Fruit fly (Drosophila melanogaster): ENCODE results near the gene Ccp84Ae.

DNA sequence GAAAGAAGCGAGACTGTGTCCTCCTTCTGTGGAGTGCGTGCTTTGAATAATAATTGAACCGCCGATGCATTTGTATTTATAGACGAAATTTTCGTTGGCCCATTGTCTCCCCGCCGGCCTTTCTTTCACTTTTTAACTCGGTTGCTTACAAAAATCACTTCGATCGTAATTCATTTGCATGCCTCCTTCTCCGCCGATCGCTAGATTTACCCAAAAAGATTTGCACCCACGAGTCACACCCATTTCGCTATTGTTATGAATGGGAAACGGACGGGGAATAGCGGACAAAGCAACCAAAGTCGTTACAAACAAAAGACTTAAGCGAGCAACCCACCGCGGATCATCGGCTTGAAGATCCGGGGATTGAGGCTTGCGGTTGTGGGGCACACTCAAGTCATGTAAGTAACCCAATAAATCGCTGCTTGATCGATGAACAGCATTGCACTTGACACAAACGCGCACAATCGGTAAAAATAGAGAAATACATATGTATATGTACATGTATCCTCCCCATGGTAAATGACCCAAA lies 4.7 kb upstream of the Ccp84Ae start, which contains the start of gene Ccp84Ac:
- TF ChIP-seq Dfd (GFP tag; optimal IDR thresholded peaks at IDR 0.05) = no peak
- TF ChIP-seq HLH106 (tag; optimal IDR thresholded peaks at IDR 0.05) = no peak
- no peak for TF ChIP-seq usp (GFP tag; optimal IDR thresholded peaks at IDR 0.05)
- no peak for TF ChIP-seq Vsx2 (GFP tag; optimal IDR thresholded peaks at IDR 0.05; ENCODE audit: partially characterized antibody)
- TF ChIP-seq Hr78 (GFP tag; optimal IDR thresholded peaks at IDR 0.05) = no peak
- no peak for TF ChIP-seq Sp1 (GFP tag; optimal IDR thresholded peaks at IDR 0.05)
- TF ChIP-seq tai (GFP tag; optimal IDR thresholded peaks at IDR 0.05) = no peak
